Fruit fly (Drosophila melanogaster) whole organism, prepupa: ENCODE results near the gene CG43355.
A peak's percentile ranks its signal among the peaks of the same experiment; 100 is the strongest.

Experiments
- CG10631 ChIP-seq: fragments of 200-800 bp; sonication (Bioruptor generic); optimal IDR thresholded peaks from 2 replicates; lab custom pipeline; 2016; ENCODE audit warnings: missing biosample characterization, missing genetic modification characterization
- CG10669 ChIP-seq: fragments of 200-800 bp; sonication (Bioruptor generic); optimal IDR thresholded peaks from 3 replicates; lab custom pipeline; 2018; ENCODE audit warnings: missing biosample characterization, mild to moderate bottlenecking, missing genetic modification characterization, moderate library complexity
- CG11294 ChIP-seq: fragments of 200-800 bp; sonication (Bioruptor generic); IDR thresholded peaks from 2 replicates; pipeline ENCODE4 v1.3.6; 2022; ENCODE audit warnings: missing biosample characterization, missing genetic modification characterization
- CG11762 ChIP-seq: fragments of 200-800 bp; sonication (Bioruptor generic); optimal IDR thresholded peaks from 3 replicates; lab custom pipeline; 2016; ENCODE audit warnings: missing biosample characterization, missing genetic modification characterization; ENCODE audit not compliant: insufficient read depth
- CG11902 ChIP-seq: fragments of 200-800 bp; sonication (Bioruptor generic); optimal IDR thresholded peaks from 3 replicates; lab custom pipeline; 2016; ENCODE audit warnings: missing biosample characterization, missing genetic modification characterization
- CG15336 ChIP-seq: fragments of 200-800 bp; sonication (Bioruptor generic); IDR thresholded peaks from 2 replicates; pipeline ENCODE4 v1.3.6; 2022; ENCODE audit warnings: missing biosample characterization, missing genetic modification characterization
- CG32006 ChIP-seq: fragments of 200-800 bp; sonication (Bioruptor generic); optimal IDR thresholded peaks from 3 replicates; lab custom pipeline; 2017; ENCODE audit warnings: missing biosample characterization, mild to moderate bottlenecking, missing genetic modification characterization
- CG34406 ChIP-seq: fragments of 200-800 bp; sonication (Bioruptor generic); optimal IDR thresholded peaks from 3 replicates; lab custom pipeline; 2016; ENCODE audit warnings: missing biosample characterization, missing genetic modification characterization
- CG3919 ChIP-seq: fragments of 200-800 bp; sonication (Bioruptor generic); optimal IDR thresholded peaks from 3 replicates; lab custom pipeline; 2016; ENCODE audit warnings: missing biosample characterization, missing genetic modification characterization
- CG4318 ChIP-seq: fragments of 200-800 bp; sonication (Bioruptor generic); optimal IDR thresholded peaks from 3 replicates; lab custom pipeline; 2017; ENCODE audit warnings: missing biosample characterization, mild to moderate bottlenecking, missing genetic modification characterization
- CG6163 ChIP-seq: fragments of 200-800 bp; sonication (Bioruptor generic); IDR thresholded peaks from 3 replicates; pipeline ENCODE4 v1.3.6; 2022; ENCODE audit warnings: missing biosample characterization, missing genetic modification characterization
- CG6276 ChIP-seq: fragments of 200-800 bp; sonication (Bioruptor generic); optimal IDR thresholded peaks from 2 replicates; lab custom pipeline; 2017; ENCODE audit warnings: missing biosample characterization, mild to moderate bottlenecking, missing genetic modification characterization
- CG6792 ChIP-seq: fragments of 200-800 bp; sonication (Bioruptor generic); optimal IDR thresholded peaks from 3 replicates; lab custom pipeline; 2016; ENCODE audit warnings: missing biosample characterization, missing genetic modification characterization
- CG6854 ChIP-seq: fragments of 200-800 bp; sonication (Bioruptor generic); optimal IDR thresholded peaks from 2 replicates; lab custom pipeline; 2017; ENCODE audit warnings: missing biosample characterization, mild to moderate bottlenecking, missing genetic modification characterization
- CG7368 ChIP-seq: fragments of 200-800 bp; sonication (Bioruptor generic); optimal IDR thresholded peaks from 3 replicates; lab custom pipeline; 2016; ENCODE audit warnings: missing biosample characterization, missing genetic modification characterization
- CG8119 ChIP-seq: fragments of 200-800 bp; sonication (Bioruptor generic); IDR thresholded peaks from 3 replicates; pipeline ENCODE4 v1.3.6; 2022; ENCODE audit warnings: missing biosample characterization, missing genetic modification characterization
- CG8632 ChIP-seq: fragments of 200-800 bp; sonication (Bioruptor generic); optimal IDR thresholded peaks from 3 replicates; lab custom pipeline; 2016; ENCODE audit warnings: missing biosample characterization, missing genetic modification characterization
- CG9139 ChIP-seq: fragments of 200-800 bp; sonication (Bioruptor generic); optimal IDR thresholded peaks from 3 replicates; lab custom pipeline; 2017; ENCODE audit warnings: missing biosample characterization, mild to moderate bottlenecking, missing genetic modification characterization
- Eip78C ChIP-seq: fragments of 200-800 bp; sonication (Bioruptor generic); peaks from one replicate; lab custom pipeline; 2016; ENCODE audit warnings: missing biosample characterization, missing genetic modification characterization
- Eip93F ChIP-seq: fragments of 200-800 bp; sonication (Bioruptor generic); optimal IDR thresholded peaks from 2 replicates; lab custom pipeline; 2016; ENCODE audit warnings: missing biosample characterization, mild to moderate bottlenecking, missing genetic modification characterization
- Hr38 ChIP-seq: sonication (Bioruptor generic); optimal IDR thresholded peaks from 2 replicates; lab custom pipeline; 2016; ENCODE audit warnings: missing biosample characterization, missing genetic modification characterization
- Hr4 ChIP-seq: fragments of 200-800 bp; sonication (Bioruptor generic); optimal IDR thresholded peaks from 3 replicates; lab custom pipeline; 2016; ENCODE audit warnings: missing biosample characterization, missing genetic modification characterization
- OdsH ChIP-seq: fragments of 200-800 bp; sonication (Bioruptor generic); optimal IDR thresholded peaks from 3 replicates; lab custom pipeline; 2016; ENCODE audit warnings: missing biosample characterization, missing genetic modification characterization
- achi ChIP-seq: fragments of 200-800 bp; sonication (Bioruptor generic); optimal IDR thresholded peaks from 3 replicates; lab custom pipeline; 2016; ENCODE audit warnings: missing biosample characterization, missing genetic modification characterization
- acj6 ChIP-seq: fragments of 200-800 bp; sonication (Bioruptor generic); optimal IDR thresholded peaks from 3 replicates; lab custom pipeline; 2016; ENCODE audit warnings: missing biosample characterization, missing genetic modification characterization
- cyc ChIP-seq: fragments of 200-800 bp; sonication (Bioruptor generic); optimal IDR thresholded peaks from 3 replicates; lab custom pipeline; 2016; ENCODE audit warnings: missing biosample characterization, missing genetic modification characterization
- dsx ChIP-seq: fragments of 200-800 bp; optimal IDR thresholded peaks from 3 replicates; lab custom pipeline; 2019; ENCODE audit warnings: missing biosample characterization, mild to moderate bottlenecking, missing genetic modification characterization, moderate library complexity; ENCODE audit not compliant: poor library complexity, severe bottlenecking
- eg ChIP-seq: fragments of 200-800 bp; sonication (Bioruptor generic); IDR thresholded peaks from 3 replicates; pipeline ENCODE4 v1.3.6; 2022; ENCODE audit warnings: missing biosample characterization, missing genetic modification characterization
- esn ChIP-seq: fragments of 200-800 bp; sonication (Bioruptor generic); optimal IDR thresholded peaks from 2 replicates; lab custom pipeline; 2016; ENCODE audit warnings: missing biosample characterization, mild to moderate bottlenecking, missing genetic modification characterization, moderate library complexity
- fd59A ChIP-seq: fragments of 200-800 bp; sonication (Bioruptor generic); optimal IDR thresholded peaks from 2 replicates; lab custom pipeline; 2017; ENCODE audit warnings: missing biosample characterization, mild to moderate bottlenecking, missing genetic modification characterization, missing genetic modification reagents
- fd85E ChIP-seq: fragments of 200-800 bp; sonication (Bioruptor generic); optimal IDR thresholded peaks from 3 replicates; lab custom pipeline; 2016; ENCODE audit warnings: missing biosample characterization, missing genetic modification characterization
- fkh ChIP-seq: fragments of 200-800 bp; sonication (Bioruptor generic); optimal IDR thresholded peaks from 3 replicates; lab custom pipeline; 2017; ENCODE audit warnings: missing biosample characterization, mild to moderate bottlenecking, missing genetic modification characterization, moderate library complexity
- lz ChIP-seq: fragments of 200-800 bp; sonication (Bioruptor generic); optimal IDR thresholded peaks from 3 replicates; lab custom pipeline; 2016; ENCODE audit warnings: missing biosample characterization, missing genetic modification characterization
- salr ChIP-seq, 2 experiments: fragments of 200-800 bp; sonication (Bioruptor generic); optimal IDR thresholded peaks; 3 replicates each; lab custom pipeline; 2016 to 2018; ENCODE audit warnings: missing biosample characterization in 2 of 2, missing genetic modification characterization in 2 of 2, mild to moderate bottlenecking in 1 of 2
- ss ChIP-seq, 2 experiments: fragments of 200-800 bp; sonication (Bioruptor generic); optimal IDR thresholded peaks; 2 replicates in 1 of 2; 3 replicates in 1 of 2; lab custom pipeline; 2017 to 2018; ENCODE audit warnings: mild to moderate bottlenecking in 2 of 2, missing biosample characterization in 2 of 2, missing genetic modification characterization in 2 of 2, moderate library complexity in 1 of 2
- svp ChIP-seq: fragments of 200-800 bp; sonication (Bioruptor generic); peaks from one replicate; lab custom pipeline; 2016; ENCODE audit warnings: missing biosample characterization, missing genetic modification characterization
- topi ChIP-seq: fragments of 200-800 bp; sonication (Bioruptor generic); optimal IDR thresholded peaks from 3 replicates; lab custom pipeline; 2016; ENCODE audit warnings: missing biosample characterization, missing genetic modification characterization

Gene CG43355

DNA sequence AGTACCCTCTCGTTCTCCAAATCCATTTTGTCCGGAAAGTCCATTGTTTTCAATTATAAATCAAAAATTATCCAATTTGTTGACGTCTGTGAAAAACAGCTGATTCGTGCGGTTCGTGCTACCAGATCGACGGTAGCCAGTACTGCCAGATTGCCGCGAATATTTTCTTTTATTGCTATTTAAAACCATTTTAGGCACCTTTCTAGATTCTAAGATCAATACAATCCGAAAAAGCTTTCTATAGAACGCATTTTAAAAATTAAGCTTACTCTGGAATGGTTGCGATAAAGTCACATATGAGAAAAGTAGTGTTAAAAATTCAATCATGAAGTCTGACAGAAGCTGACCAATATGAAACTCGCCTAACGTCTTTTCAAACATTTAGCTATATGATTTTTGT, 14.3 kb downstream of the CG43355 start, which contains the start of gene Cog8 (continued):
- no peak for TF ChIP-seq ss (GFP tag; optimal IDR thresholded peaks at IDR 0.05; lab: Kevin White, UChicago)
- TF ChIP-seq Eip93F: no peak
- TF ChIP-seq Eip78C (GFP tag; lab: Kevin White, UChicago): no peak
- no peak for TF ChIP-seq CG8119 (GFP tag; lab: Robert Waterston, UW)
- no peak for TF ChIP-seq CG11902
- TF ChIP-seq CG4318 (GFP tag; lab: Kevin White, UChicago): no peak
- peak; percentile 64 for TF ChIP-seq CG10631 (GFP tag; lab: Kevin White, UChicago)
- TF ChIP-seq fd59A: no peak

- TF ChIP-seq CG32006 (GFP tag; lab: Kevin White, UChicago): no peak
- TF ChIP-seq CG6163 (GFP tag; lab: Robert Waterston, UW): 0 out of 3 replicates have a peak, but pooled peaks have one; percentile 19
- peak; percentile 18 for TF ChIP-seq CG6276 (GFP tag; lab: Kevin White, UChicago)
- TF ChIP-seq CG6854: peak; percentile 16
- no peak for TF ChIP-seq fkh (GFP tag; lab: Kevin White, UChicago)
- TF ChIP-seq eg (GFP tag; lab: Robert Waterston, UW): peak; percentile 69; the same call in 2 of the 3 replicates
- no peak for TF ChIP-seq Eip78C (GFP tag; lab: Kevin White, UChicago)
- peak; percentile 65; the same call in 2 of the 3 replicates for TF ChIP-seq CG8119 (GFP tag; lab: Robert Waterston, UW)
- no peak for TF ChIP-seq CG10669 (GFP tag; lab: Kevin White, UChicago)
- TF ChIP-seq CG15336: peak; percentile 21; the same call in 1 of the 2 replicates
- peak in 1 of 2 experiments; percentile 43 for TF ChIP-seq ss (GFP tag; optimal IDR thresholded peaks at IDR 0.05; lab: Kevin White, UChicago)
These were observed 16.1 kb downstream of the CG43355 start for dm6 chr2L:11500649-11501048.

DNA sequence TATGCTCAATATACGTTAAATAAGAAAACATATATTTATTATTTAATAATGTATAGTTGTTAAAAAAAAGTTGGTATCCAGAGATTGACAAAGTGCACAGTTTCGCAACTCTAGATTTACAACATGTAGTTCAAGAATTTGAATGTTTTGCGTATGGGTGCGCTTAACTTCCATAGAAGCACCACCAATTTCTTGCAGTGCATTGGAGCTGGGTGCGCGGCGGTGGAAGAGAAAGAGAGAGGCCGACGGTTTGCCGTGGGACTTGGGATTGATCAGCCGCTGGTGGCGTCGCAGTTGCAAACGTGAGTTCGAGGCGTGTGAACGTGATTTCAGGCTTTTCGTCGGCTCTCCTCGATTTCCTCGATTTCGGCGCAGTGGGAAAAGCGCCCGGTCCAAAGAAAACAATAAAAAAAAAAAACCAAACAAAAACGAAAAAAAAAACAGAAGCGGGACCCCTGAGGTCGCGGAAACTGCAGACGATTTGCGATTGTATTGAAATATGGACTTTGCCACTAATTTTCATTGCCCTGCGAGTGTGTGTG, 17.0 kb downstream of the CG43355 start, which contains the start of gene spz4:
Gene spz4 (plus strand): TSS at position 289 of the 542 bp plus-strand sequence.
- TF ChIP-seq CG3919 (GFP tag; lab: Kevin White, UChicago) (peak; percentile 9), CG34406 (GFP tag; lab: Kevin White, UChicago) (peak; percentile 20), CG11902 (no peak), acj6 (GFP tag; lab: Kevin White, UChicago) (peak; percentile 18), topi (no peak), CG10631 (GFP tag; lab: Kevin White, UChicago) (peak; percentile 24), Hr4 (peak; percentile 31), dsx (GFP tag; lab: Kevin White, UChicago) (no peak), achi (GFP tag; lab: Kevin White, UChicago) (no peak), CG9139 (GFP tag; lab: Kevin White, UChicago) (no peak), svp (peak; percentile 19), cyc (GFP tag; lab: Kevin White, UChicago) (no peak), CG32006 (GFP tag; lab: Kevin White, UChicago) (peak; percentile 74), lz (no peak), salr (GFP tag; optimal IDR thresholded peaks at IDR 0.05; lab: Kevin White, UChicago) (peak in 1 of 2 experiments; percentile 28), esn (GFP tag; lab: Kevin White, UChicago) (peak; percentile 11), CG6792 (GFP tag; lab: Kevin White, UChicago) (peak; percentile 15), fd85E (no peak), CG4318 (GFP tag; lab: Kevin White, UChicago) (peak; percentile 20), CG8632 (GFP tag; lab: Kevin White, UChicago) (peak; percentile 6), eg (GFP tag; lab: Robert Waterston, UW) (peak; percentile 65), OdsH (peak; percentile 27), CG7368 (no peak), CG11294 (GFP tag; lab: Robert Waterston, UW) (peak; percentile 45; the same call in 1 of the 2 replicates), CG15336 (peak; percentile 56), Hr38 (GFP tag; lab: Kevin White, UChicago) (no peak), fkh (GFP tag; lab: Kevin White, UChicago) (no peak), CG11762 (GFP tag; lab: Kevin White, UChicago) (no peak), CG6276 (GFP tag; lab: Kevin White, UChicago) (peak; percentile 16), fd59A (no peak), CG8119 (GFP tag; lab: Robert Waterston, UW) (peak; percentile 73)
- TF ChIP-seq, all 60 proteins: peak for 18
